Worm (Caenorhabditis elegans): ENCODE measurements around the gene itm-2.
A peak's percentile ranks its signal among the peaks of the same experiment; 100 is the strongest.

The itm-2 gene

ce11 chrX:5429335-5429734 is 15.6 kb upstream of the itm-2 start (continued):
- peak; percentile 100 for TF ChIP-seq aha-1 (tag)
- TF ChIP-seq dpl-1 (GFP tag; optimal IDR thresholded peaks at IDR 0.05) = peak; percentile 72
- TF ChIP-seq aly-2 (tag; optimal IDR thresholded peaks at IDR 0.05) = no peak
- peak; percentile 76 for TF ChIP-seq ztf-11 (tag; optimal IDR thresholded peaks at IDR 0.05)
- TF ChIP-seq unc-62 (GFP tag; optimal IDR thresholded peaks at IDR 0.05 in 1 of 2) = peak; percentile 82 to 100
- peak; percentile 86 for TF ChIP-seq unc-62 (tag; optimal IDR thresholded peaks at IDR 0.05)
- TF ChIP-seq jun-1 (tag; optimal IDR thresholded peaks at IDR 0.05) = peak; percentile 99
- no peak for TF ChIP-seq F26F4.8 (GFP tag; conservative IDR thresholded peaks at IDR 0.05)
- TF ChIP-seq ceh-20 (GFP tag; IDR thresholded peaks at IDR 0.05) = peak; percentile 96
- no peak for TF ChIP-seq pha-4 (GFP tag; IDR thresholded peaks at IDR 0.05)
- TF ChIP-seq pha-4 (tag; optimal IDR thresholded peaks at IDR 0.05) = peak; percentile 93
- TF ChIP-seq nhr-77 (tag; optimal IDR thresholded peaks at IDR 0.05) = peak; percentile 99
- peak; percentile 96 for TF ChIP-seq madf-9 (GFP tag; conservative IDR thresholded peaks at IDR 0.05)
- TF ChIP-seq dmd-9 (GFP tag; IDR thresholded peaks at IDR 0.05) = peak; percentile 88
- TF ChIP-seq ces-1 (GFP tag; optimal IDR thresholded peaks at IDR 0.05) = peak; percentile 78
- TF ChIP-seq nhr-237 (tag; optimal IDR thresholded peaks at IDR 0.05) = peak; percentile 84
- peak; percentile 97 for TF ChIP-seq mes-2 (tag; optimal IDR thresholded peaks at IDR 0.05; ENCODE audit: poor library complexity, severe bottlenecking)
- peak; percentile 99 for TF ChIP-seq hmg-1.1 (GFP tag; IDR thresholded peaks at IDR 0.05)
- TF ChIP-seq zag-1 (tag; optimal IDR thresholded peaks at IDR 0.05) = peak; percentile 89
- TF ChIP-seq ama-1 (optimal IDR thresholded peaks at IDR 0.05) = no peak
- TF ChIP-seq lin-29 (GFP tag; IDR thresholded peaks at IDR 0.05) = peak; percentile 96
- peak; percentile 33 for TF ChIP-seq unc-130 (GFP tag; optimal IDR thresholded peaks at IDR 0.05)
- peak in 1 of 2 experiments; percentile 99 for TF ChIP-seq daf-16 (GFP tag; optimal IDR thresholded peaks at IDR 0.05)
- TF ChIP-seq daf-16 (tag; optimal IDR thresholded peaks at IDR 0.05) = peak; percentile 95
- no peak for TF ChIP-seq F44E2.7 (GFP tag; IDR thresholded peaks at IDR 0.05)
- no peak for TF ChIP-seq ceh-44 (GFP tag; IDR thresholded peaks at IDR 0.05)
- TF ChIP-seq ceh-62 (tag; optimal IDR thresholded peaks at IDR 0.05) = no peak
- TF ChIP-seq nhr-48 (tag; optimal IDR thresholded peaks at IDR 0.05) = peak; percentile 95
- TF ChIP-seq set-16 (GFP tag; IDR thresholded peaks at IDR 0.05) = no peak
- TF ChIP-seq dve-1 (tag; optimal IDR thresholded peaks at IDR 0.05; ENCODE audit: insufficient read depth) = peak; percentile 98
- TF ChIP-seq ctbp-1 (GFP tag; IDR thresholded peaks at IDR 0.05) = peak; percentile 97
- TF ChIP-seq saeg-2 (GFP tag; IDR thresholded peaks at IDR 0.05) = peak; percentile 92
- TF ChIP-seq zip-11 (GFP tag; IDR thresholded peaks at IDR 0.05) = no peak
- peak; percentile 91 for TF ChIP-seq T20F7.1 (GFP tag; optimal IDR thresholded peaks at IDR 0.05)
- peak; percentile 97 for TF ChIP-seq dmd-6 (GFP tag; IDR thresholded peaks at IDR 0.05)
- TF ChIP-seq zip-2 (tag; optimal IDR thresholded peaks at IDR 0.05) = peak; percentile 96
- peak; percentile 96 for TF ChIP-seq F10B5.3 (tag; optimal IDR thresholded peaks at IDR 0.05)
- TF ChIP-seq daf-19 (GFP tag; conservative IDR thresholded peaks at IDR 0.05) = peak; percentile 97
- peak; percentile 87 for TF ChIP-seq mxl-2 (GFP tag; conservative IDR thresholded peaks at IDR 0.05)
- TF ChIP-seq lim-7 (GFP tag; IDR thresholded peaks at IDR 0.05) = peak; percentile 77
- TF ChIP-seq dmd-8 (GFP tag; IDR thresholded peaks at IDR 0.05) = peak; percentile 73
- TF ChIP-seq Y5F2A.4 (GFP tag; optimal IDR thresholded peaks at IDR 0.05) = peak; percentile 92
- TF ChIP-seq fos-1 (tag; optimal IDR thresholded peaks at IDR 0.05) = peak; percentile 83
- peak; percentile 98 for TF ChIP-seq nhr-42 (GFP tag; IDR thresholded peaks at IDR 0.05)
- TF ChIP-seq R02D3.7 (tag; optimal IDR thresholded peaks at IDR 0.05) = no peak
- no peak for TF ChIP-seq lin-38 (GFP tag; IDR thresholded peaks at IDR 0.05)
- peak; percentile 44 for TF ChIP-seq sdz-12 (GFP tag; optimal IDR thresholded peaks at IDR 0.05)
- no peak for TF ChIP-seq unc-39 (tag; optimal IDR thresholded peaks at IDR 0.05)
- peak; percentile 99 for TF ChIP-seq egl-43 (GFP tag; IDR thresholded peaks at IDR 0.05)
- TF ChIP-seq snpc-4 (tag; optimal IDR thresholded peaks at IDR 0.05) = no peak
- peak; percentile 62; the same call in 1 of the 2 replicates for TF ChIP-seq snpc-1.2 (GFP tag; IDR thresholded peaks at IDR 0.05)
- TF ChIP-seq skn-1 (tag; optimal IDR thresholded peaks at IDR 0.05) = peak; percentile 24
- peak; percentile 78 for TF ChIP-seq D1046.2 (GFP tag; IDR thresholded peaks at IDR 0.05)
- TF ChIP-seq nhr-6 (tag; optimal IDR thresholded peaks at IDR 0.05) = peak; percentile 90

All from whole organism, L4 larva.